Fruit fly (Drosophila melanogaster): ENCODE results near the gene CG34162.

DNA sequence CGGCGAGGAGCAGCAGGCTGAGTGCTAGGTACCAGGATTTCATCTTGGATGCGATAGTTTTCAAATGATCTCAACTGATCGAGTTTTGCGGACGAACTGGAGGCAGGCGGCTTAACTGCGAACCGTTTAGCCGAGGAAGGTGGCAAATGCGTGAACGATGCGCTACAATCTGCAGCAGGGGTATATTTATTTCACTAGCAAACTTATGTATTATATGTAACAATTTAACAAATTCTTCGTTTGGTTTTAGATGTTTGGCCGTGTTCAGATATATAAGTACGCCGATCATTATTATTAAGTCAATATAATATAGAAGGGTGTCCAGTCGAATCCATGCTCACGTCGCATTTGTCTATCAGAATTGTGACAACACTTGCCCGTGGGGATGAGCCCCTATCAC is 668 bp upstream of the CG34162 start, which contains the start of gene CG31706:
- TF ChIP-seq Snoo (tag; optimal IDR thresholded peaks at IDR 0.05) = no peak
- no peak for TF ChIP-seq EcR (GFP tag; optimal IDR thresholded peaks at IDR 0.05)
- no peak for TF ChIP-seq CG12605 (GFP tag; IDR thresholded peaks at IDR 0.05)
- no peak for TF ChIP-seq CG9948 (tag; optimal IDR thresholded peaks at IDR 0.05)

All from whole organism, pupa.